Fruit fly (Drosophila melanogaster): ENCODE results near the gene CG7298.

The CG7298 gene

DNA sequence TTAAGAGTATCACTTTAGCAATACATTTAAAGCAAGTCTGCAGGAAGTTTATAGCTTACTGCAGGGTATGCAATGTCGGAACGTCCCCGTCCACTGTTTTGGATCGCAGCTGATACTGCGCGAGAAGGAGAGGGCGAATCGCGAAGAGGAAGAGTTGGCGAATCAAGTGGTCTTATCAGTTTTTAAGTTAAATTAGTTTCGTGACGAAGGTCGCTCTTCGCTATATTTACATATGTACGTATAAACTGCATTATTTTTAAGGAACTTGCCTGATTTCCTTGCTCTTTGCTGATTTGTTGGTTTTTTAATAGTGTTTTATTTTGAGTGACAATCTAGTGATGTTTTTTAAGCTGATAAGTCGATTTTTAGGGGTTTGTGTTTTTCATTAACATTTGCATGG, 6.3 kb downstream of the CG7298 start:
- TF ChIP-seq Hr39 (GFP tag; optimal IDR thresholded peaks at IDR 0.05) (peak; percentile 19), vri (GFP tag; optimal IDR thresholded peaks at IDR 0.05) (no peak), CG32006 (GFP tag; optimal IDR thresholded peaks at IDR 0.05) (no peak)

DNA sequence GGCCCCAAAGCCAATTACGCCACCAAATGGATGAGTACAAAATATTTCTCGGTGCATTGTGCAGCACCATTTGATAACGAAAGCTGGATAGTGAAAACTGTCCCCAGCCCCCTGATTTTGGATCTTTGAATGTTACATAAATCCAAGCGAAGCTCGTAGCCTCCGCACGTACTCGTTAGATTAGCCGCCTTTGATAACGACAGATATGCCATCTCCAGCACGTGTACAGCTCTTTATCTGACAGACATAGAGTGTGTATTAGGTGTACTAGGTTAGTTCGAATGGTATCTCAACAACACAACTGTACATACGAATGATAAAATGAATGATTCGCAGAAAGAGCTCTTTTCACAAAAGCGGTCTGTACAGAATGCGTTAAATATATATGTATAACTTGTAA, 7.2 kb downstream of the CG7298 start:
- TF ChIP-seq fd59A (GFP tag; optimal IDR thresholded peaks at IDR 0.05) (no peak), CG3032 (tag; optimal IDR thresholded peaks at IDR 0.05) (no peak), topi (GFP tag; optimal IDR thresholded peaks at IDR 0.05) (no peak), pdm3 (GFP tag; optimal IDR thresholded peaks at IDR 0.05) (no peak), vri (GFP tag; optimal IDR thresholded peaks at IDR 0.05) (no peak), CG7368 (GFP tag; optimal IDR thresholded peaks at IDR 0.05) (no peak), Hr39 (GFP tag; optimal IDR thresholded peaks at IDR 0.05) (no peak), Sox15 (GFP tag; optimal IDR thresholded peaks at IDR 0.05) (no peak)

DNA sequence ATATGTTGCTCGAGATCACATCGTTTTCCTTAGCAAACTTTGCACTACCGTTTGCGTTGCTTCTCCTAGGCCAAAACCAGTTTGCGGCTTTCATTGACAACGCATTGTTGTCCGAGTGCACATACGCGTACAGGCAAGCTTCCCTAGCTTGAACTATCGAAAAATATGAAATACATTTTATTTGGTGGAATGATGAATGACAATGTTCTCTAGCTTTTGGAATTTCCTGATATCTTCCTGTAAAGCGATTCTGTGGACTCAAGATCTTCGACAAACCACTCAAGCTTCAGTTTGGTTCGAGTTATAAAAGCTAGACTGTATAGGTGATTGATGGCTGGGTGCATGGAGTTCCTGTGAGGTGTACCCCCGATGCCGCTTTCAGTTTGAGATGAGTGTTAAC, 7.6 kb downstream of the CG7298 start:
- peak; percentile 74 for TF ChIP-seq CG6792 (GFP tag; optimal IDR thresholded peaks at IDR 0.05)
- peak; percentile 33 for TF ChIP-seq esn (GFP tag; optimal IDR thresholded peaks at IDR 0.05)
- peak; percentile 96 for TF ChIP-seq Eip78C (GFP tag)
- peak; percentile 85 for TF ChIP-seq achi (GFP tag; optimal IDR thresholded peaks at IDR 0.05)
- TF ChIP-seq Sox15 (GFP tag; optimal IDR thresholded peaks at IDR 0.05), result peak; percentile 54
- peak; percentile 83 for TF ChIP-seq CG6808 (GFP tag; optimal IDR thresholded peaks at IDR 0.05)
- TF ChIP-seq CG8319 (GFP tag; optimal IDR thresholded peaks at IDR 0.05), result peak; percentile 62
- peak; percentile 57 for TF ChIP-seq CG34406 (GFP tag; optimal IDR thresholded peaks at IDR 0.05)
- TF ChIP-seq Hr38 (GFP tag; optimal IDR thresholded peaks at IDR 0.05), result no peak
- peak; percentile 92 for TF ChIP-seq Hr4 (GFP tag; optimal IDR thresholded peaks at IDR 0.05)
- no peak for TF ChIP-seq topi (GFP tag; optimal IDR thresholded peaks at IDR 0.05)
- peak; percentile 74 for TF ChIP-seq Gug (GFP tag; IDR thresholded peaks at IDR 0.05)
- peak; percentile 11 for TF ChIP-seq cyc (GFP tag; optimal IDR thresholded peaks at IDR 0.05)
- TF ChIP-seq acj6 (GFP tag; optimal IDR thresholded peaks at IDR 0.05), result peak; percentile 82
- TF ChIP-seq fd59A (GFP tag; optimal IDR thresholded peaks at IDR 0.05), result peak; percentile 79
- peak; percentile 88 for TF ChIP-seq Ets96B (tag; optimal IDR thresholded peaks at IDR 0.05)
- TF ChIP-seq CG32006 (GFP tag; optimal IDR thresholded peaks at IDR 0.05), result peak; percentile 93
- no peak for TF ChIP-seq fkh (GFP tag; optimal IDR thresholded peaks at IDR 0.05)
- peak; percentile 86 for TF ChIP-seq Lpt (GFP tag; optimal IDR thresholded peaks at IDR 0.05)
- no peak for TF ChIP-seq lz (GFP tag; optimal IDR thresholded peaks at IDR 0.05)
- peak; percentile 62 for TF ChIP-seq CG9139 (GFP tag; optimal IDR thresholded peaks at IDR 0.05)
- TF ChIP-seq net (GFP tag; optimal IDR thresholded peaks at IDR 0.05), result peak; percentile 81
- TF ChIP-seq ss (GFP tag; optimal IDR thresholded peaks at IDR 0.05), result peak; percentile 78 to 81
- TF ChIP-seq CG10631 (GFP tag; optimal IDR thresholded peaks at IDR 0.05), result peak; percentile 88
- TF ChIP-seq Sox14 (GFP tag; optimal IDR thresholded peaks at IDR 0.05), result peak; percentile 83
- TF ChIP-seq Met (GFP tag; optimal IDR thresholded peaks at IDR 0.05), result no peak
- TF ChIP-seq vri (GFP tag; optimal IDR thresholded peaks at IDR 0.05), result no peak
- TF ChIP-seq Smox (GFP tag; optimal IDR thresholded peaks at IDR 0.05), result no peak
- no peak for TF ChIP-seq svp (GFP tag)
- peak; percentile 84 for TF ChIP-seq CG4318 (GFP tag; optimal IDR thresholded peaks at IDR 0.05)
- TF ChIP-seq fd85E (GFP tag; optimal IDR thresholded peaks at IDR 0.05), result no peak
- TF ChIP-seq CG8632 (GFP tag; optimal IDR thresholded peaks at IDR 0.05), result peak; percentile 57
- TF ChIP-seq CG6276 (GFP tag; optimal IDR thresholded peaks at IDR 0.05), result peak; percentile 83
- TF ChIP-seq CG3919 (GFP tag; optimal IDR thresholded peaks at IDR 0.05), result peak; percentile 90
- peak; percentile 83 for TF ChIP-seq OdsH (GFP tag; optimal IDR thresholded peaks at IDR 0.05)
- TF ChIP-seq CG8119 (GFP tag; IDR thresholded peaks at IDR 0.05), result peak; percentile 91
- TF ChIP-seq Eip93F (GFP tag; optimal IDR thresholded peaks at IDR 0.05), result no peak
- TF ChIP-seq Sox102F (GFP tag; optimal IDR thresholded peaks at IDR 0.05), result peak; percentile 8
- TF ChIP-seq CG3032 (tag; optimal IDR thresholded peaks at IDR 0.05), result peak; percentile 85
- TF ChIP-seq pdm3 (GFP tag; optimal IDR thresholded peaks at IDR 0.05), result peak; percentile 85
- TF ChIP-seq salr (GFP tag; optimal IDR thresholded peaks at IDR 0.05), result peak; percentile 76 to 82
- TF ChIP-seq Hr39 (GFP tag; optimal IDR thresholded peaks at IDR 0.05), result peak; percentile 12
- peak; percentile 72 for TF ChIP-seq CG11762 (GFP tag; optimal IDR thresholded peaks at IDR 0.05; ENCODE audit: insufficient read depth)
- TF ChIP-seq CG11294 (GFP tag; IDR thresholded peaks at IDR 0.05), result peak; percentile 74
- TF ChIP-seq CG10669 (GFP tag; optimal IDR thresholded peaks at IDR 0.05), result peak; percentile 87
- TF ChIP-seq Eip75B (GFP tag; optimal IDR thresholded peaks at IDR 0.05), result peak; percentile 87

All from whole organism, prepupa.